Fruit fly (Drosophila melanogaster) whole organism, adult: ENCODE results near the gene SecCl.

ENCODE experiments used
- CG11617 ChIP-seq: fragments of 200-800 bp; sonication (Bioruptor generic); optimal IDR thresholded peaks from 2 replicates; lab custom pipeline; 2017; ENCODE audit warnings: mild to moderate bottlenecking, missing biosample characterization, missing genetic modification reagents, missing genetic modification characterization
- CG12768 ChIP-seq: fragments of 200-800 bp; sonication (Bioruptor generic); optimal IDR thresholded peaks from 2 replicates; lab custom pipeline; 2017; ENCODE audit warnings: missing biosample characterization, missing genetic modification characterization, mild to moderate bottlenecking, moderate library complexity, missing genetic modification reagents
- CG14711 ChIP-seq: fragments of 200-800 bp; sonication (Bioruptor generic); optimal IDR thresholded peaks from 2 replicates; lab custom pipeline; 2018; ENCODE audit warnings: missing biosample characterization, mild to moderate bottlenecking, missing genetic modification characterization, moderate library complexity
- CG1620 ChIP-seq: fragments of 200-800 bp; sonication (Bioruptor generic); optimal IDR thresholded peaks from 2 replicates; lab custom pipeline; 2016; ENCODE audit warnings: missing biosample characterization, missing genetic modification characterization
- CG33017 ChIP-seq: fragments of 200-800 bp; sonication (Bioruptor generic); optimal IDR thresholded peaks from 2 replicates; lab custom pipeline; 2018; ENCODE audit warnings: missing biosample characterization, mild to moderate bottlenecking, missing genetic modification characterization, moderate library complexity
- CG5204 ChIP-seq: fragments of 200-800 bp; sonication (Bioruptor generic); optimal IDR thresholded peaks from 2 replicates; lab custom pipeline; 2016; ENCODE audit warnings: missing biosample characterization, missing genetic modification characterization
- CG7045 ChIP-seq: fragments of 200-800 bp; sonication (Bioruptor generic); optimal IDR thresholded peaks from 2 replicates; lab custom pipeline; 2017; ENCODE audit warnings: missing biosample characterization, mild to moderate bottlenecking, missing genetic modification characterization
- CG7101 ChIP-seq: fragments of 200-800 bp; sonication (Bioruptor generic); optimal IDR thresholded peaks from 2 replicates; lab custom pipeline; 2018; ENCODE audit warnings: missing biosample characterization, mild to moderate bottlenecking, missing genetic modification characterization, moderate library complexity
- Clk ChIP-seq: fragments of 200-800 bp; sonication (Bioruptor generic); optimal IDR thresholded peaks from 2 replicates; lab custom pipeline; 2017; ENCODE audit warnings: missing biosample characterization, missing genetic modification characterization
- Crg-1 ChIP-seq: fragments of 200-800 bp; sonication (Bioruptor generic); optimal IDR thresholded peaks from 2 replicates; lab custom pipeline; 2016; ENCODE audit warnings: missing biosample characterization, missing genetic modification characterization
- Hr96 ChIP-seq: fragments of 200-800 bp; sonication (Bioruptor generic); optimal IDR thresholded peaks from 2 replicates; lab custom pipeline; 2016; ENCODE audit warnings: missing biosample characterization, missing genetic modification characterization
- Mnt ChIP-seq: fragments of 200-800 bp; sonication (Bioruptor generic); optimal IDR thresholded peaks from 2 replicates; lab custom pipeline; 2016; ENCODE audit warnings: missing biosample characterization, mild to moderate bottlenecking, missing genetic modification characterization
- bab1 ChIP-seq: fragments of 200-800 bp; sonication (Bioruptor generic); optimal IDR thresholded peaks from 3 replicates; lab custom pipeline; 2019; ENCODE audit warnings: missing biosample characterization, mild to moderate bottlenecking, missing genetic modification characterization, moderate library complexity
- cic ChIP-seq: fragments of 200-800 bp; sonication (Bioruptor generic); optimal IDR thresholded peaks from 2 replicates; lab custom pipeline; 2017; ENCODE audit warnings: missing biosample characterization, mild to moderate bottlenecking, missing genetic modification characterization, moderate library complexity
- cnc ChIP-seq, 2 experiments: fragments of >200 bp; optimal IDR thresholded peaks; 2 replicates each; lab custom pipeline; 2017
- kay ChIP-seq: fragments of 200-800 bp; sonication (Bioruptor generic); peaks from one replicate; lab custom pipeline; 2016; ENCODE audit warnings: missing biosample characterization, missing genetic modification characterization, borderline replicate concordance
- ovo ChIP-seq: fragments of 200-800 bp; sonication (Bioruptor generic); optimal IDR thresholded peaks from 2 replicates; lab custom pipeline; 2016; ENCODE audit warnings: missing biosample characterization, missing genetic modification characterization
- pad ChIP-seq: fragments of 200-800 bp; sonication (Bioruptor generic); optimal IDR thresholded peaks from 3 replicates; lab custom pipeline; 2017; ENCODE audit warnings: missing biosample characterization, missing genetic modification characterization, mild to moderate bottlenecking, moderate library complexity, missing genetic modification reagents
- tj ChIP-seq: fragments of 200-800 bp; sonication (Bioruptor generic); optimal IDR thresholded peaks from 3 replicates; lab custom pipeline; 2017; ENCODE audit warnings: missing biosample characterization, mild to moderate bottlenecking, missing genetic modification characterization, moderate library complexity
- toe ChIP-seq: fragments of 200-800 bp; sonication (Bioruptor generic); optimal IDR thresholded peaks from 2 replicates; lab custom pipeline; 2016; ENCODE audit warnings: missing biosample characterization, missing genetic modification characterization

Gene SecCl

DNA sequence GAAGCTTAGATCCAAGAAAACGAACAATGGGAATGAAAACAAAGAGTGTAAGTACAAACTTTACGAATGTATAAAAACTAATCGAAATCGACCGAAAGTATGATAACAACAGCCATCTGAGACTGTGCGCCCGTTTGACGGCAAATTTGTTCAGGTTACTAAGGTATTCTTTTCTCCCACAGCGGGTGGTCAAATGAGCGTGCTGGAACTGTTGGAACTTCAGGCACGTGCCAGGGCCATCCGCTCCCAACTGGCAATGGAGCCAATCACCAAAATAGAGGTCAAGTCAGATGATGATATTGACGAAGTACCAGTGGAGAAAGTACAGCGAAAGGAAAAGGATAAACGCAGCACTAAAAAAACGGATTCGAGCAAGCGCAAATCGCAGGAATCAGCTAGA is 33.6 kb upstream of the SecCl start, which contains the start of gene CG12229:
Gene CG12229 (minus strand): TSS at position 101 of the 400 bp plus-strand sequence.
- no peak for TF ChIP-seq CG7045
- no peak for TF ChIP-seq CG5204 (GFP tag; lab: Kevin White, UChicago)
- TF ChIP-seq CG14711 (tag; lab: Kevin White, UChicago), result no peak
- no peak for TF ChIP-seq CG7101 (tag; lab: Kevin White, UChicago)
- TF ChIP-seq toe (GFP tag; lab: Kevin White, UChicago), result no peak
- TF ChIP-seq CG33017 (tag; lab: Kevin White, UChicago), result no peak
- TF ChIP-seq tj (GFP tag; lab: Kevin White, UChicago), result no peak
- TF ChIP-seq cnc (optimal IDR thresholded peaks at IDR 0.05; lab: Kevin White, UChicago), result no peak
- TF ChIP-seq pad (GFP tag; lab: Kevin White, UChicago), result no peak
- TF ChIP-seq CG11617 (GFP tag; lab: Kevin White, UChicago), result no peak
- no peak for TF ChIP-seq Hr96 (GFP tag; lab: Kevin White, UChicago)
- TF ChIP-seq kay (GFP tag; lab: Kevin White, UChicago), result no peak
- no peak for TF ChIP-seq CG12768 (GFP tag; lab: Kevin White, UChicago)
- no peak for TF ChIP-seq cic
- TF ChIP-seq Crg-1, result no peak

DNA sequence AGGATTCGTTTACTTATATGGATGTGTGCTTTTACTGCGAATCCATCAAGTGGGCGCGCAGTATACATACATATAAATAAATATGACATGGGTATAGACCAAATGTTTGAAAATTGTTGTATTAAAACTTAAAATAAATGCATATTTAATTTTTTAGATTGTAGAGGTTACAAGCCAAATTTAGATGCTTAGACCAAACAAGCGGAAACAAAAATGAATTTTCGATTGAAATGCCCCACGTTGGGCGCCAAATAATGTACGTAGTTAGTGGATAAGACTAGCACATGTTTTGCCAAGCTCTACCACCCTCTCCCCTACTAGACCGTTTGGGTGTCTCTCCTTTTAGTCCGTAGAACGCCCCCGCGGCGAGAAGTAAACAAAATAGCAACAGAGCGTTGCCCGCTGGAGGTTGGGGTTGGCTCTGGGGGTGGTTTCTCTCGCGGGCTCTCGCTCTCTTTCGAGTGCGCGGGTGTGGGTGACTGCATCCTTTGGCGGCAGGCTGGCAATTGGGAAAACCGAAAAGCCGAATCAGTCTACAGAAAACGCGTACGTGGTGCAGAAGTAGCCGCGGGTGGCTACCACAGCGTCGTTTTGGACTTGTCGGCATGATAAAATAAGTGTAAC is 30.9 kb upstream of the SecCl start, which contains the start of gene CG18265:
Gene CG18265 (plus strand): TSS at position 530 of the 624 bp plus-strand sequence.
- no peak for TF ChIP-seq CG33017 (tag; lab: Kevin White, UChicago)
- TF ChIP-seq Hr96 (GFP tag; lab: Kevin White, UChicago), result no peak
- TF ChIP-seq Clk (GFP tag; lab: Kevin White, UChicago), result no peak
- TF ChIP-seq CG7045, result no peak
- TF ChIP-seq toe (GFP tag; lab: Kevin White, UChicago), result no peak
- no peak for TF ChIP-seq tj (GFP tag; lab: Kevin White, UChicago)
- TF ChIP-seq cic, result no peak
- no peak for TF ChIP-seq Mnt
- no peak for TF ChIP-seq CG7101 (tag; lab: Kevin White, UChicago)
- no peak for TF ChIP-seq cnc (optimal IDR thresholded peaks at IDR 0.05; lab: Kevin White, UChicago)
- no peak for TF ChIP-seq CG11617 (GFP tag; lab: Kevin White, UChicago)
- no peak for TF ChIP-seq CG5204 (GFP tag; lab: Kevin White, UChicago)

DNA sequence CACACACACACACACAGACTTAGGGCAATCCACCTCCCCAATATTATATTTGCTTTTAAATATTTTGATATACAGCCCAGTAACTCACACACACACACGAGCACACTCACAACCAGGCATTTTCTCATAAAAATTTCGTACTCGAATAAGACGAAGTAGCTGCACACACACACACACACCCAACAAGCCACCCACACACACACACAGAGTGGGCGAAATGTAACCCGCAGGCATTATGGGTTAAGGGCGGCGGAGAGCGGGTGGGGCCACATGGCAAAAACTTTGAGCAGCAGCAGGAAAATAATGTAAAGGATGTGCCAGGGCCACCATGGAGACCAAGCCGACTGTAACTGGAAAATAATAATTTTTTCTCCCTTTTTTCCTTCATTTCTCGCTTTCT is 28.3 kb upstream of the SecCl start:
- TF ChIP-seq CG7101 (tag; lab: Kevin White, UChicago), result no peak
- no peak for TF ChIP-seq cic
- no peak for TF ChIP-seq toe (GFP tag; lab: Kevin White, UChicago)

DNA sequence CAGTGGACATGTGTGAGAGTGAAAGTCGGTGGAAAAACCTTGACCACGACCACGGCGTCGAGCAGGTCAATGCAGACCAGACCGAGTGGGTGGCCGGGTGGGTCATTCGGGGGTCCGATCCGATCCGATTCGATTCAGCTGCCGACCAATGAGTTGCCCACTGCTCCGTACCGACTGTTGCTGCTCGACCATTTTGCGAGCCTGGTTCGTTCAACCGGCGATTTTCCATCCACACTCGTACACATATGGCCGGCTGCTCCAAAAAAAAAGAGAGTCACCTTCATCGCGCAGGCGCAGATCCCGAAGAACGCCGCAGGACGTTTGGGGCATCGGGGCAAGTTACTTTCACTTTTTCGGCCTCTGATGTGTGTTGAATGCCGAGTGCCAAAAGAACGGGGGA is 25.4 kb upstream of the SecCl start:
- no peak for TF ChIP-seq CG11617 (GFP tag; lab: Kevin White, UChicago)
- no peak for TF ChIP-seq Crg-1
- no peak for TF ChIP-seq CG14711 (tag; lab: Kevin White, UChicago)
- TF ChIP-seq Hr96 (GFP tag; lab: Kevin White, UChicago), result no peak
- TF ChIP-seq CG12768 (GFP tag; lab: Kevin White, UChicago), result no peak
- TF ChIP-seq CG7045, result no peak
- no peak for TF ChIP-seq cnc (optimal IDR thresholded peaks at IDR 0.05; lab: Kevin White, UChicago)

DNA sequence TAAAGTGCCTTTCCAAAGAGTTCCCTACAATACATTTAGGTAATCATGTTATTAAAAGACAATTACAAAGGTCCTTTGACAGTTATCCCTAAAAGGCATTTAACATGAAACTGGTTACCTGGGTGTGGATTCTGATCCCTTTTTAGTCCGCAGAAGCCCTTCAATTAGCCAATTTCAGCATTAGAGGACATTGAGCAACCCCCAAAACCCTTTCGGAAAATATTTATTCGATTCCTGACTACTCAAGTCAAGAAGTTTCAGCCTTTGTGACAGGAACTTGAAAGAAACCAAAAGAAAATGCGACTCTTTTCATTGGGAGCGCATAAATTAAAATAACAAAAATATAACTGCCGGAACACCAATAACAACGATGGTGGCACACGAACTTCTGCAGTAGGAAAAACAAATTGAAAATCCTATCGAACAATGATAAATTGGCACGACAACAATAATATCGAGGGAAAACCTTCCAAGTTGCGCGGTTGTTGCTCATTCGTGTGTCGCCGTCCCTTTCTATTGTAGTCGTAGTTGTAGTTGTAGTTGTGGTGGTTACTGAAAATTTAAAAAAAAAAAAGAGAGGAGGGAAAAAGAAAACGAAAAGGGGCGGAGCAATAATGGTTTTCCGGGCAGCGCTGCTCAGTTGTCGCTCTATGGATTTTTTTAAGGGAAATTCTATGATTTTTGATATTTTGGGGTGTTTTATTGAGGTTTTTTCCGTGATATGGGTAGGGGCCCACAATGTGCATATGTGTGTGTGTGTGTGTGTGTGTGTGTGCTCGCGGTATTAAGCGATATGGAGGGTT is 24.1 kb upstream of the SecCl start:
- no peak for TF ChIP-seq CG1620 (GFP tag; lab: Kevin White, UChicago)

DNA sequence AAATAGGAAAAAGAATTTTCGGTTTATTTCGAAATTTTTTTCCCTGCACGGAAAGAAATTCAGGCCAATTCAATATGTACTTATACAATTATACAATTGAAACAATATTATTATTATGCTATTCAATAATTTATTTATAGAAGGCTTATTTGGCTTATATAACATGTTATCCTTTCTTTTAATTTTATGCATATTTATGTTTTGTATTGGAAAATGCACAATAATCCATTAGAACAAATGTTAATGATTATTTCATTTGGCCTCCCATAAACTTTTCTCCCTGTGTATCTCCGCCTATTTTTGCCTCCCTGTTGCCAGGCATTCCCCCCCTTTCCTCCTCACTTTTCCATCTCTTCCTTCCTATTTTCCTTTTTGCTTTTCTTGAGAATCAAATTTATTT is 22.0 kb upstream of the SecCl start:
- TF ChIP-seq bab1 (GFP tag; lab: Kevin White, UChicago), result no peak
- peak; percentile 5 for TF ChIP-seq kay (GFP tag; lab: Kevin White, UChicago)
- TF ChIP-seq CG11617 (GFP tag; lab: Kevin White, UChicago), result no peak
- no peak for TF ChIP-seq CG5204 (GFP tag; lab: Kevin White, UChicago)
- no peak for TF ChIP-seq toe (GFP tag; lab: Kevin White, UChicago)
- TF ChIP-seq Crg-1, result no peak

DNA sequence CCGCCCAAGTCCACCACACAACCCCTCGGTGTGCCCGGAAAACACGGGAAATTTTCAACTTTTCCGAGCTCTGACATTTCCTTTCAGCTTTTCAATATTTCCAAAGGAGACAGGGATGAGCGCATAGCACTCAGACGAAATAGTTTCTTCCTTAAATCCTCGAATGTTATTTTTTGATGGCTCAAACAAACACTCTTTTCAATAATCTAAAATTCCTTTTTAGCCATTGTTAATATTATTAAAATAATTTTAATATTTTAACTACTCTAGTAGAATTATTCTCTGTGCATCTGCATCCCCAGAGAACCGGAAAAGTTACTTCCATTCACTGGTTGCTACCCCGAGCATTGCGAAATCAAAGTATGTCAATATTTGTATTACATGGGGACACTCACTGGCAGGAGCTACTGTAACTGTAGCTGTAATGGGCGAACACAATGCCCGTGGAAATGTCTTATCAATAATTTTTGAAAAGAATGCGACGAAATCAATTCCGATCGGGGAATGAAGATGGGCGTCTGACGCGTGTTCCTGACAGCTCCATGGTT is 12.2 kb upstream of the SecCl start:
- TF ChIP-seq pad (GFP tag; lab: Kevin White, UChicago) (no peak), CG14711 (tag; lab: Kevin White, UChicago) (no peak), Clk (GFP tag; lab: Kevin White, UChicago) (no peak), ovo (GFP tag; lab: Kevin White, UChicago) (no peak), cic (no peak), Mnt (no peak), CG11617 (GFP tag; lab: Kevin White, UChicago) (no peak), CG1620 (GFP tag; lab: Kevin White, UChicago) (no peak), CG5204 (GFP tag; lab: Kevin White, UChicago) (no peak), tj (GFP tag; lab: Kevin White, UChicago) (no peak), CG7101 (tag; lab: Kevin White, UChicago) (no peak), CG7045 (no peak), toe (GFP tag; lab: Kevin White, UChicago) (no peak), bab1 (GFP tag; lab: Kevin White, UChicago) (no peak), kay (GFP tag; lab: Kevin White, UChicago) (no peak), cnc (optimal IDR thresholded peaks at IDR 0.05; lab: Kevin White, UChicago) (no peak), CG12768 (GFP tag; lab: Kevin White, UChicago) (no peak), CG33017 (tag; lab: Kevin White, UChicago) (no peak), Hr96 (GFP tag; lab: Kevin White, UChicago) (no peak)
